Fruit fly (Drosophila melanogaster) whole organism, pupa: Measurements from ENCODE around the gene CG43445.

Source experiments
- CG10348 ChIP-seq: fragments of 200-800 bp; sonication (Bioruptor generic); IDR thresholded peaks from 2 replicates; pipeline ENCODE4 v1.3.6; 2022; ENCODE audit warnings: missing biosample characterization, missing genetic modification characterization
- CG12605 ChIP-seq: fragments of 200-800 bp; sonication (Bioruptor generic); IDR thresholded peaks from 2 replicates; pipeline ENCODE4 v1.3.6; 2022; ENCODE audit warnings: missing biosample characterization, missing genetic modification characterization
- CG13204 ChIP-seq: fragments of 200-800 bp; sonication (Bioruptor generic); optimal IDR thresholded peaks from 2 replicates; lab custom pipeline; 2018; ENCODE audit warnings: missing biosample characterization, mild to moderate bottlenecking, missing genetic modification characterization, moderate library complexity
- CG14655 ChIP-seq: fragments of 200-800 bp; sonication (Bioruptor generic); optimal IDR thresholded peaks from 3 replicates; lab custom pipeline; 2017; ENCODE audit warnings: mild to moderate bottlenecking, missing biosample characterization, missing genetic modification reagents, missing genetic modification characterization
- CG15710 ChIP-seq: fragments of 200-800 bp; sonication (Bioruptor generic); optimal IDR thresholded peaks from 2 replicates; lab custom pipeline; 2018; ENCODE audit warnings: missing biosample characterization, mild to moderate bottlenecking, missing genetic modification characterization, moderate library complexity
- CG17806 ChIP-seq: fragments of 200-800 bp; sonication (Bioruptor generic); optimal IDR thresholded peaks from 2 replicates; lab custom pipeline; 2018; ENCODE audit warnings: missing biosample characterization, mild to moderate bottlenecking, missing genetic modification characterization, moderate library complexity
- CG32121 ChIP-seq: fragments of 200-800 bp; sonication (Bioruptor generic); IDR thresholded peaks from 2 replicates; pipeline ENCODE4 v1.3.6; 2022; ENCODE audit warnings: missing biosample characterization, missing genetic modification characterization
- CG34367 ChIP-seq: fragments of 200-800 bp; sonication (Bioruptor generic); optimal IDR thresholded peaks from 2 replicates; lab custom pipeline; 2018; ENCODE audit warnings: missing biosample characterization, mild to moderate bottlenecking, missing genetic modification characterization
- CG4496 ChIP-seq: fragments of 200-800 bp; sonication (Bioruptor generic); IDR thresholded peaks from 3 replicates; pipeline ENCODE4 v1.3.6; 2022; ENCODE audit warnings: missing biosample characterization, missing genetic modification characterization
- CG8159 ChIP-seq: fragments of 200-800 bp; sonication (Bioruptor generic); optimal IDR thresholded peaks from 3 replicates; lab custom pipeline; 2018; ENCODE audit warnings: missing biosample characterization, mild to moderate bottlenecking, missing genetic modification characterization, moderate library complexity
- CG8301 ChIP-seq: fragments of 200-800 bp; sonication (Bioruptor generic); optimal IDR thresholded peaks from 2 replicates; lab custom pipeline; 2018; ENCODE audit warnings: missing biosample characterization, mild to moderate bottlenecking, missing genetic modification characterization
- CG9948 ChIP-seq: fragments of 200-800 bp; sonication (Bioruptor generic); optimal IDR thresholded peaks from 2 replicates; lab custom pipeline; 2018; ENCODE audit warnings: missing biosample characterization, mild to moderate bottlenecking, missing genetic modification characterization, moderate library complexity
- D1 ChIP-seq: fragments of 200-800 bp; sonication (Bioruptor generic); optimal IDR thresholded peaks from 2 replicates; lab custom pipeline; 2018; ENCODE audit warnings: missing biosample characterization, mild to moderate bottlenecking, missing genetic modification characterization, moderate library complexity
- EcR ChIP-seq: fragments of 200-800 bp; sonication (Bioruptor generic); optimal IDR thresholded peaks from 3 replicates; lab custom pipeline; 2019; ENCODE audit warnings: missing biosample characterization, missing genetic modification characterization, mild to moderate bottlenecking, moderate library complexity, missing genetic modification reagents
- Ets98B ChIP-seq: fragments of 200-800 bp; sonication (Bioruptor generic); IDR thresholded peaks from 2 replicates; pipeline ENCODE4 v1.3.6; 2022; ENCODE audit warnings: missing biosample characterization, missing genetic modification characterization
- Pif1A ChIP-seq: fragments of 200-800 bp; sonication (Bioruptor generic); optimal IDR thresholded peaks from 3 replicates; lab custom pipeline; 2016; ENCODE audit warnings: missing biosample characterization, missing genetic modification characterization
- Pif1B ChIP-seq: fragments of 200-800 bp; sonication (Bioruptor generic); optimal IDR thresholded peaks from 3 replicates; lab custom pipeline; 2016; ENCODE audit warnings: missing biosample characterization, missing genetic modification characterization
- Snoo ChIP-seq: fragments of 200-800 bp; sonication (Bioruptor generic); optimal IDR thresholded peaks from 3 replicates; lab custom pipeline; 2017; ENCODE audit warnings: missing biosample characterization, mild to moderate bottlenecking, missing genetic modification characterization, inconsistent platforms
- fd96Ca ChIP-seq: fragments of 200-800 bp; sonication (Bioruptor generic); IDR thresholded peaks from 3 replicates; pipeline ENCODE4 v1.3.6; 2022; ENCODE audit warnings: missing biosample characterization, missing genetic modification characterization
- gl ChIP-seq: fragments of 200-800 bp; sonication (Bioruptor generic); optimal IDR thresholded peaks from 2 replicates; lab custom pipeline; 2018; ENCODE audit warnings: missing biosample characterization, mild to moderate bottlenecking, missing genetic modification characterization
- rn ChIP-seq: fragments of 200-800 bp; sonication (Bioruptor generic); IDR thresholded peaks from 2 replicates; pipeline ENCODE4 v1.3.6; 2022; ENCODE audit warnings: missing biosample characterization, missing genetic modification characterization

Gene CG43445

dm6 chr3R:17911076-17911475, at the start of gene CG43445:
TSS of gene CG43445 (plus strand) at chr3R:17911376.
- TF ChIP-seq gl (no peak), CG8159 (tag; lab: Kevin White, UChicago) (no peak), rn (GFP tag; lab: Robert Waterston, UW) (no peak), CG13204 (no peak), CG12605 (no peak), CG34367 (tag; lab: Kevin White, UChicago) (no peak), Snoo (tag; lab: Kevin White, UChicago) (no peak), EcR (GFP tag; lab: Kevin White, UChicago) (no peak), Pif1A (no peak), Pif1B (no peak), CG4496 (no peak), Ets98B (GFP tag; lab: Robert Waterston, UW) (no peak), CG17806 (no peak), fd96Ca (GFP tag; lab: Robert Waterston, UW) (no peak), CG9948 (tag; lab: Kevin White, UChicago) (no peak), CG15710 (tag; lab: Kevin White, UChicago) (no peak), CG8301 (tag; lab: Kevin White, UChicago) (no peak)
- TF ChIP-seq, all 21 proteins: peak for 0

dm6 chr3R:17861878-17862662, 49.1 kb upstream of the CG43445 start:
- TF ChIP-seq D1 (tag; lab: Kevin White, UChicago): no peak
- peak; percentile 36 for TF ChIP-seq CG14655 (GFP tag; lab: Kevin White, UChicago)

- TF ChIP-seq Ets98B (GFP tag; lab: Robert Waterston, UW): no peak
- TF ChIP-seq CG10348 (GFP tag; lab: Robert Waterston, UW): no peak
- TF ChIP-seq CG34367 (tag; lab: Kevin White, UChicago): no peak
- TF ChIP-seq CG15710 (tag; lab: Kevin White, UChicago): no peak
- TF ChIP-seq CG14655 (GFP tag; lab: Kevin White, UChicago): no peak
- no peak for TF ChIP-seq D1 (tag; lab: Kevin White, UChicago)
- TF ChIP-seq CG12605: no peak
- TF ChIP-seq gl: no peak
- TF ChIP-seq CG9948 (tag; lab: Kevin White, UChicago): no peak
- no peak for TF ChIP-seq CG8301 (tag; lab: Kevin White, UChicago)
- TF ChIP-seq Snoo (tag; lab: Kevin White, UChicago): no peak
- no peak for TF ChIP-seq fd96Ca (GFP tag; lab: Robert Waterston, UW)
- no peak for TF ChIP-seq EcR (GFP tag; lab: Kevin White, UChicago)
- TF ChIP-seq CG8159 (tag; lab: Kevin White, UChicago): no peak
These were observed 30.1 kb upstream of the CG43445 start for dm6 chr3R:17881074-17881473.

dm6 chr3R:17891025-17891424, 20.2 kb upstream of the CG43445 start:
- TF ChIP-seq D1 (tag; lab: Kevin White, UChicago) (no peak), gl (no peak), Ets98B (GFP tag; lab: Robert Waterston, UW) (no peak), CG32121 (GFP tag; lab: Robert Waterston, UW) (no peak), fd96Ca (GFP tag; lab: Robert Waterston, UW) (no peak), CG10348 (GFP tag; lab: Robert Waterston, UW) (no peak), CG4496 (no peak), Pif1A (no peak)
- TF ChIP-seq, all 21 proteins: peak for 0

- TF ChIP-seq Pif1A (no peak), CG8301 (tag; lab: Kevin White, UChicago) (no peak), CG9948 (tag; lab: Kevin White, UChicago) (no peak), CG32121 (GFP tag; lab: Robert Waterston, UW) (no peak), Pif1B (no peak)
These were observed 13.9 kb upstream of the CG43445 start for dm6 chr3R:17897281-17897680.

dm6 chr3R:17897879-17898278, 13.3 kb upstream of the CG43445 start:
- TF ChIP-seq CG4496 (no peak), CG12605 (no peak), Snoo (tag; lab: Kevin White, UChicago) (no peak), CG10348 (GFP tag; lab: Robert Waterston, UW) (no peak), CG8159 (tag; lab: Kevin White, UChicago) (no peak), fd96Ca (GFP tag; lab: Robert Waterston, UW) (no peak), CG14655 (GFP tag; lab: Kevin White, UChicago) (no peak)
- TF ChIP-seq, all 21 proteins: peak for 0

- no peak for TF ChIP-seq CG34367 (tag; lab: Kevin White, UChicago)
- TF ChIP-seq fd96Ca (GFP tag; lab: Robert Waterston, UW): no peak
- TF ChIP-seq CG8301 (tag; lab: Kevin White, UChicago): no peak
- TF ChIP-seq, all 21 proteins: peak for 0
These were observed 10.1 kb upstream of the CG43445 start for dm6 chr3R:17901049-17901448.
